Fruit fly (Drosophila melanogaster) whole organism, embryonic: ENCODE measurements around the gene CG2841.

Experiments used
- Abd-B ChIP-seq: fragments of 200-800 bp; sonication (Bioruptor generic); optimal IDR thresholded peaks from 2 replicates; lab custom pipeline; 2018; ENCODE audit warnings: missing biosample characterization, mild to moderate bottlenecking, missing genetic modification characterization, moderate library complexity
- CG10274 ChIP-seq: fragments of 200-800 bp; sonication (Bioruptor generic); optimal IDR thresholded peaks from 3 replicates; lab custom pipeline; 2017; ENCODE audit warnings: missing biosample characterization, mild to moderate bottlenecking, missing genetic modification characterization
- CG12236 ChIP-seq: fragments of 200-800 bp; sonication (Bioruptor generic); optimal IDR thresholded peaks from 2 replicates; lab custom pipeline; 2016; ENCODE audit warnings: missing biosample characterization, missing genetic modification characterization
- CG14441 ChIP-seq: fragments of 200-800 bp; sonication (Bioruptor generic); IDR thresholded peaks from 2 replicates; pipeline ENCODE4 v1.3.6; 2022; ENCODE audit warnings: missing biosample characterization, missing genetic modification characterization
- CG1647 ChIP-seq: fragments of 200-800 bp; sonication (Bioruptor generic); optimal IDR thresholded peaks from 3 replicates; lab custom pipeline; 2016; ENCODE audit warnings: missing biosample characterization, missing genetic modification characterization
- CG16863 ChIP-seq: fragments of 200-800 bp; sonication (Bioruptor generic); optimal IDR thresholded peaks from 3 replicates; lab custom pipeline; 2016; ENCODE audit warnings: missing biosample characterization, missing genetic modification characterization
- CG1792 ChIP-seq: fragments of 200-800 bp; sonication (Bioruptor generic); optimal IDR thresholded peaks from 2 replicates; lab custom pipeline; 2016; ENCODE audit warnings: missing biosample characterization, missing genetic modification characterization
- CG18619 ChIP-seq: fragments of 200-800 bp; sonication (Bioruptor generic); optimal IDR thresholded peaks from 3 replicates; lab custom pipeline; 2017; ENCODE audit warnings: missing biosample characterization, mild to moderate bottlenecking, missing genetic modification characterization
- CG30403 ChIP-seq: fragments of 200-800 bp; sonication (Bioruptor generic); optimal IDR thresholded peaks from 3 replicates; lab custom pipeline; 2016; ENCODE audit warnings: missing biosample characterization, missing genetic modification characterization
- CG31388 ChIP-seq: fragments of 200-800 bp; sonication (Bioruptor generic); optimal IDR thresholded peaks from 2 replicates; lab custom pipeline; 2016; ENCODE audit warnings: missing biosample characterization, missing genetic modification characterization
- CG3163 ChIP-seq: fragments of 200-800 bp; sonication (Bioruptor generic); optimal IDR thresholded peaks from 3 replicates; lab custom pipeline; 2016; ENCODE audit warnings: missing biosample characterization, missing genetic modification characterization
- CG4730 ChIP-seq: fragments of 200-800 bp; sonication (Bioruptor generic); IDR thresholded peaks from 2 replicates; pipeline ENCODE4 v1.3.6; 2022; ENCODE audit warnings: missing biosample characterization, missing genetic modification characterization
- CG7928 ChIP-seq: fragments of 200-800 bp; sonication (Bioruptor generic); optimal IDR thresholded peaks from 2 replicates; lab custom pipeline; 2017; ENCODE audit warnings: missing biosample characterization, mild to moderate bottlenecking, missing genetic modification characterization
- CHES-1-like ChIP-seq: fragments of 200-800 bp; sonication (Bioruptor generic); optimal IDR thresholded peaks from 2 replicates; lab custom pipeline; 2016; ENCODE audit warnings: missing biosample characterization, missing genetic modification characterization
- Chrac-16 ChIP-seq: fragments of 200-800 bp; sonication (Bioruptor generic); optimal IDR thresholded peaks from 3 replicates; lab custom pipeline; 2016; ENCODE audit warnings: missing biosample characterization, missing genetic modification characterization
- D19A ChIP-seq: fragments of 200-800 bp; optimal IDR thresholded peaks from 3 replicates; lab custom pipeline; 2019; ENCODE audit warnings: missing biosample characterization, mild to moderate bottlenecking, missing genetic modification characterization, moderate library complexity
- Dref ChIP-seq: fragments of 200-800 bp; sonication (Bioruptor generic); IDR thresholded peaks from 2 replicates; pipeline ENCODE4 v1.3.6; 2022; ENCODE audit warnings: missing biosample characterization, missing genetic modification characterization
- Gug ChIP-seq: fragments of 200-800 bp; sonication (Bioruptor generic); IDR thresholded peaks from 4 replicates; pipeline ENCODE4 v1.3.6; 2022; ENCODE audit warnings: missing biosample characterization, missing genetic modification characterization
- HLH4C ChIP-seq: fragments of 200-800 bp; sonication (Bioruptor generic); IDR thresholded peaks from 3 replicates; pipeline ENCODE4 v1.3.6; 2022; ENCODE audit warnings: missing biosample characterization, missing genetic modification characterization; ENCODE audit not compliant: partially characterized antibody
- HLH54F ChIP-seq: fragments of 200-800 bp; sonication (Bioruptor generic); optimal IDR thresholded peaks from 3 replicates; lab custom pipeline; 2016; ENCODE audit warnings: missing biosample characterization, missing genetic modification characterization
- HLHmδ ChIP-seq: fragments of 200-800 bp; sonication (Bioruptor generic); optimal IDR thresholded peaks from 2 replicates; lab custom pipeline; 2018; ENCODE audit warnings: missing biosample characterization, mild to moderate bottlenecking, missing genetic modification characterization, moderate library complexity
- Max ChIP-seq: fragments of 200-800 bp; sonication (Bioruptor generic); optimal IDR thresholded peaks from 2 replicates; lab custom pipeline; 2016; ENCODE audit warnings: missing biosample characterization, mild to moderate bottlenecking, missing genetic modification characterization
- Mrtf ChIP-seq: fragments of 200-800 bp; sonication (Bioruptor generic); IDR thresholded peaks from 3 replicates; pipeline ENCODE4 v1.3.6; 2022; ENCODE audit warnings: missing biosample characterization, missing genetic modification characterization
- NC2β ChIP-seq: fragments of 200-800 bp; sonication (Bioruptor generic); optimal IDR thresholded peaks from 2 replicates; lab custom pipeline; 2016; ENCODE audit warnings: missing biosample characterization, missing genetic modification characterization
- NK7.1 ChIP-seq: fragments of 200-800 bp; sonication (Bioruptor generic); optimal IDR thresholded peaks from 3 replicates; lab custom pipeline; 2016; ENCODE audit warnings: missing biosample characterization, missing genetic modification characterization
- Nf-YB ChIP-seq: fragments of 200-800 bp; sonication (Bioruptor generic); optimal IDR thresholded peaks from 3 replicates; lab custom pipeline; 2019; ENCODE audit warnings: missing biosample characterization, mild to moderate bottlenecking, missing genetic modification characterization, moderate library complexity
- Sry-β ChIP-seq: fragments of 200-800 bp; sonication (Bioruptor generic); optimal IDR thresholded peaks from 2 replicates; lab custom pipeline; 2018; ENCODE audit warnings: missing biosample characterization, mild to moderate bottlenecking, missing genetic modification characterization, moderate library complexity
- Taf1 ChIP-seq: fragments of 200-800 bp; sonication (Bioruptor generic); IDR thresholded peaks from 2 replicates; pipeline ENCODE4 v1.3.6; 2022; ENCODE audit warnings: missing biosample characterization, missing genetic modification characterization
- Xrp1 ChIP-seq: fragments of 200-800 bp; sonication (Bioruptor generic); IDR thresholded peaks from 2 replicates; pipeline ENCODE4 v1.3.6; 2022; ENCODE audit warnings: missing biosample characterization, missing genetic modification characterization
- ac ChIP-seq: fragments of 200-800 bp; sonication (Bioruptor generic); optimal IDR thresholded peaks from 3 replicates; lab custom pipeline; 2017; ENCODE audit warnings: missing biosample characterization, mild to moderate bottlenecking, missing genetic modification characterization
- ato ChIP-seq: fragments of 200-800 bp; sonication (Bioruptor generic); IDR thresholded peaks from 2 replicates; pipeline ENCODE4 v1.3.6; 2022; ENCODE audit warnings: missing biosample characterization, missing genetic modification characterization; ENCODE audit not compliant: partially characterized antibody
- bsh ChIP-seq, 2 experiments: fragments of 200-800 bp; sonication (Bioruptor generic); optimal IDR thresholded peaks; 2 replicates each; lab custom pipeline; 2017 to 2018; ENCODE audit warnings: mild to moderate bottlenecking in 2 of 2, missing biosample characterization in 2 of 2, missing genetic modification characterization in 2 of 2, moderate library complexity in 1 of 2
- ci ChIP-seq: fragments of 200-800 bp; sonication (Bioruptor generic); IDR thresholded peaks from 3 replicates; pipeline ENCODE4 v1.3.6; 2022; ENCODE audit warnings: missing biosample characterization, missing genetic modification characterization
- cwo ChIP-seq: fragments of 200-800 bp; sonication (Bioruptor generic); optimal IDR thresholded peaks from 3 replicates; lab custom pipeline; 2017; ENCODE audit warnings: missing biosample characterization, missing genetic modification characterization, mild to moderate bottlenecking, moderate library complexity, missing genetic modification reagents
- dysf ChIP-seq: fragments of 200-800 bp; sonication (Bioruptor generic); IDR thresholded peaks from 3 replicates; pipeline ENCODE4 v1.3.6; 2022; ENCODE audit warnings: missing biosample characterization, missing genetic modification characterization
- ftz-f1 ChIP-seq: fragments of 200-800 bp; sonication (Bioruptor generic); optimal IDR thresholded peaks from 2 replicates; lab custom pipeline; 2016; ENCODE audit warnings: missing biosample characterization, missing genetic modification characterization
- gem ChIP-seq: fragments of 200-800 bp; sonication (Bioruptor generic); optimal IDR thresholded peaks from 2 replicates; lab custom pipeline; 2019; ENCODE audit warnings: missing biosample characterization, mild to moderate bottlenecking, missing genetic modification characterization, moderate library complexity
- grau ChIP-seq: fragments of 200-800 bp; optimal IDR thresholded peaks from 3 replicates; lab custom pipeline; 2019; ENCODE audit warnings: missing biosample characterization, mild to moderate bottlenecking, missing genetic modification characterization, moderate library complexity
- gsb ChIP-seq: fragments of 200-800 bp; sonication (Bioruptor generic); IDR thresholded peaks from 2 replicates; pipeline ENCODE4 v1.3.6; 2022; ENCODE audit warnings: missing biosample characterization, missing genetic modification characterization
- hb ChIP-seq: fragments of 200-800 bp; sonication (Bioruptor generic); IDR thresholded peaks from 3 replicates; pipeline ENCODE4 v1.3.6; 2022; ENCODE audit warnings: missing biosample characterization, missing genetic modification characterization; ENCODE audit not compliant: partially characterized antibody
- hbn ChIP-seq: fragments of 200-800 bp; sonication (Bioruptor generic); IDR thresholded peaks from 2 replicates; pipeline ENCODE4 v1.3.6; 2022; ENCODE audit warnings: missing biosample characterization, missing genetic modification characterization; ENCODE audit not compliant: partially characterized antibody
- mam ChIP-seq: fragments of 200-800 bp; sonication (Bioruptor generic); optimal IDR thresholded peaks from 3 replicates; lab custom pipeline; 2016; ENCODE audit warnings: missing biosample characterization, missing genetic modification characterization
- scrt ChIP-seq: fragments of 200-800 bp; sonication (Bioruptor generic); optimal IDR thresholded peaks from 2 replicates; lab custom pipeline; 2018; ENCODE audit warnings: missing biosample characterization, mild to moderate bottlenecking, missing genetic modification characterization, moderate library complexity
- tin ChIP-seq: fragments of 200-800 bp; sonication (Bioruptor generic); optimal IDR thresholded peaks from 3 replicates; lab custom pipeline; 2016; ENCODE audit warnings: missing biosample characterization, missing genetic modification characterization
- ttk ChIP-seq: fragments of 200-800 bp; sonication (Bioruptor generic); IDR thresholded peaks from 2 replicates; pipeline ENCODE4 v2.1.2; 2022; ENCODE audit warnings: missing biosample characterization, missing genetic modification characterization
- vfl ChIP-seq: fragments of 200-800 bp; sonication (Bioruptor generic); optimal IDR thresholded peaks from 2 replicates; lab custom pipeline; 2016; ENCODE audit warnings: missing biosample characterization, missing genetic modification characterization
- vnd ChIP-seq: fragments of 200-800 bp; sonication (Bioruptor generic); IDR thresholded peaks from 3 replicates; pipeline ENCODE4 v1.3.6; 2022; ENCODE audit warnings: missing biosample characterization, missing genetic modification characterization; ENCODE audit not compliant: partially characterized antibody
- wek ChIP-seq: fragments of 200-800 bp; sonication (Bioruptor generic); optimal IDR thresholded peaks from 3 replicates; lab custom pipeline; 2018; ENCODE audit warnings: missing biosample characterization, mild to moderate bottlenecking, missing genetic modification characterization, moderate library complexity
- zen ChIP-seq: fragments of 200-800 bp; sonication (Bioruptor generic); optimal IDR thresholded peaks from 3 replicates; lab custom pipeline; 2018; ENCODE audit warnings: missing biosample characterization, mild to moderate bottlenecking, missing genetic modification characterization, moderate library complexity

Gene CG2841

dm6 chrX:2296230-2297044 is 69.7 kb downstream of the CG2841 start (continued):
- TF ChIP-seq CG7928, result peak; percentile 66
- peak; percentile 90 for TF ChIP-seq cwo (GFP tag; lab: Kevin White, UChicago)
- no peak; the same call in 1 of the 3 replicates for TF ChIP-seq ci (GFP tag; lab: Robert Waterston, UW)
- TF ChIP-seq D19A (tag; lab: Kevin White, UChicago), result peak; percentile 91
- TF ChIP-seq bsh (GFP tag; optimal IDR thresholded peaks at IDR 0.05; lab: Kevin White, UChicago), result peak; percentile 90 to 91
- TF ChIP-seq CG10274 (GFP tag; lab: Kevin White, UChicago), result peak; percentile 88
- peak; percentile 93 for TF ChIP-seq mam (GFP tag; lab: Kevin White, UChicago)
- TF ChIP-seq Gug (GFP tag; lab: Robert Waterston, UW), result peak; percentile 76
- TF ChIP-seq Mrtf (GFP tag; lab: Robert Waterston, UW), result peak; percentile 80
- TF ChIP-seq dysf (GFP tag; lab: Robert Waterston, UW), result peak; percentile 92
- TF ChIP-seq ato, result no peak
- peak; percentile 92 for TF ChIP-seq Max (GFP tag; lab: Kevin White, UChicago)
- TF ChIP-seq hb, result no peak
- TF ChIP-seq Sry-β, result peak; percentile 63
- TF ChIP-seq ac, result peak; percentile 87
- 0 out of 2 replicates have a peak, but pooled peaks have one; percentile 53 for TF ChIP-seq gsb
- peak; percentile 94 for TF ChIP-seq Abd-B (GFP tag; lab: Kevin White, UChicago)
- peak; percentile 85 for TF ChIP-seq CG1647 (GFP tag; lab: Kevin White, UChicago)
- peak; percentile 83 for TF ChIP-seq vfl (GFP tag; lab: Kevin White, UChicago)
- TF ChIP-seq CG30403, result peak; percentile 95
- peak; percentile 76 for TF ChIP-seq CG31388 (GFP tag; lab: Kevin White, UChicago)
- TF ChIP-seq tin (GFP tag; lab: Kevin White, UChicago), result peak; percentile 89
- TF ChIP-seq HLHmδ, result no peak
- TF ChIP-seq NC2β (GFP tag; lab: Kevin White, UChicago), result peak; percentile 91
- TF ChIP-seq grau (tag; lab: Kevin White, UChicago), result peak; percentile 94
- peak; percentile 92 for TF ChIP-seq CG1792 (GFP tag; lab: Kevin White, UChicago)
- TF ChIP-seq Taf1, result peak; percentile 64; the same call in 1 of the 2 replicates
- peak; percentile 95 for TF ChIP-seq CG16863 (GFP tag; lab: Kevin White, UChicago)
- TF ChIP-seq HLH4C (GFP tag; lab: Robert Waterston, UW), result no peak
- peak; percentile 73 for TF ChIP-seq wek
- TF ChIP-seq gem (tag; lab: Kevin White, UChicago), result peak; percentile 96
- TF ChIP-seq scrt, result peak; percentile 83
- TF ChIP-seq ftz-f1, result no peak
- TF ChIP-seq CG3163 (GFP tag; lab: Kevin White, UChicago), result peak; percentile 91
- TF ChIP-seq zen, result peak; percentile 86
- TF ChIP-seq NK7.1, result peak; percentile 92
- TF ChIP-seq CG14441 (GFP tag; lab: Robert Waterston, UW), result peak; percentile 77
- TF ChIP-seq CG12236 (GFP tag; lab: Kevin White, UChicago), result peak; percentile 91
- TF ChIP-seq HLH54F (GFP tag; lab: Kevin White, UChicago), result peak; percentile 93
- peak; percentile 96 for TF ChIP-seq CG18619 (GFP tag; lab: Kevin White, UChicago)
- TF ChIP-seq Dref (GFP tag; lab: Robert Waterston, UW), result no peak
- TF ChIP-seq CHES-1-like (GFP tag; lab: Kevin White, UChicago), result peak; percentile 95
- TF ChIP-seq CG4730, result no peak; the same call in none of the 2 replicates
- TF ChIP-seq vnd (GFP tag; lab: Robert Waterston, UW), result no peak
- peak; percentile 83 for TF ChIP-seq Nf-YB
- TF ChIP-seq hbn (GFP tag; lab: Robert Waterston, UW), result no peak
- TF ChIP-seq Xrp1 (GFP tag; lab: Robert Waterston, UW), result peak; percentile 86
- TF ChIP-seq ttk (GFP tag; lab: Robert Waterston, UW), result peak; percentile 64
- TF ChIP-seq Chrac-16 (GFP tag; lab: Kevin White, UChicago), result peak; percentile 92
